Fruit fly (Drosophila melanogaster): ENCODE results near the gene bai.

Gene bai

DNA sequence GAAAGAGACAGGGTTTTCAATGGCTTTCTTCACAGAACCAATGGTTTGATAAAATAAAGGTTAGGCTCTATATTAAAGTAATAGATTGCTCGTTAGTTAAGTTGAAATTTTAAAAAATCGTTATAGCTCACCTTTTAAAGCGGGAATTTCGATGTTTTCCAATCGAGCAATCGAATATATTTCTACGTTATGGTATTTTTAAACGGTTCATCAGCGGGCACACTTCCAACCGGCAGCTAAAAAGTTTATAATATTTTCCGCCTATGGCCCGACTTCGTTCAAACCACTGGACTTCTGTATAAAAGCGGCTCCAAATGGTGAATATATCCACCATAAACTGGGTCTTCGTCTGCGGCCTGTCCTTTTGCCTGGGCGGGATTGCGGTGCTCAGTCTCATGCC is 16.1 kb upstream of the bai start, which contains the start of gene beta4GalT7 (continued):
- TF ChIP-seq CG10267 (tag; optimal IDR thresholded peaks at IDR 0.05) (no peak), Hmr (GFP tag; optimal IDR thresholded peaks at IDR 0.05) (no peak), BtbVII (GFP tag; optimal IDR thresholded peaks at IDR 0.05) (no peak), CG7556 (GFP tag; optimal IDR thresholded peaks at IDR 0.05) (no peak), CG4360 (GFP tag; IDR thresholded peaks at IDR 0.05) (no peak), Sox102F (GFP tag; optimal IDR thresholded peaks at IDR 0.05) (no peak), gfzf (GFP tag; optimal IDR thresholded peaks at IDR 0.05) (peak; percentile 79), danr (GFP tag; IDR thresholded peaks at IDR 0.05) (no peak), amos (GFP tag; IDR thresholded peaks at IDR 0.05; ENCODE audit: partially characterized antibody) (peak; percentile 22; the same call in 1 of the 2 replicates), btn (GFP tag; optimal IDR thresholded peaks at IDR 0.05) (no peak), MBD-R2 (GFP tag; IDR thresholded peaks at IDR 0.05) (peak; percentile 69), CG3847 (GFP tag; IDR thresholded peaks at IDR 0.05) (no peak), Med (GFP tag) (peak; percentile 36), CG11504 (tag; optimal IDR thresholded peaks at IDR 0.05) (no peak), NFAT (GFP tag; IDR thresholded peaks at IDR 0.05) (no peak), CG43689 (GFP tag; IDR thresholded peaks at IDR 0.05) (no peak), Blimp-1 (GFP tag; optimal IDR thresholded peaks at IDR 0.05) (no peak), Xrp1 (GFP tag; IDR thresholded peaks at IDR 0.05) (no peak), CG3281 (GFP tag; optimal IDR thresholded peaks at IDR 0.05) (no peak), CG9727 (GFP tag; optimal IDR thresholded peaks at IDR 0.05) (no peak), HLH54F (GFP tag; optimal IDR thresholded peaks at IDR 0.05) (no peak), ash1 (GFP tag; optimal IDR thresholded peaks at IDR 0.05) (no peak), gce (GFP tag; IDR thresholded peaks at IDR 0.05) (no peak), Oli (tag; optimal IDR thresholded peaks at IDR 0.05) (no peak), Max (GFP tag; optimal IDR thresholded peaks at IDR 0.05) (no peak), CG17612 (GFP tag; IDR thresholded peaks at IDR 0.05) (no peak), CG8290 (GFP tag; optimal IDR thresholded peaks at IDR 0.05) (no peak), CG8290 (tag; optimal IDR thresholded peaks at IDR 0.05) (no peak), CG13296 (GFP tag; optimal IDR thresholded peaks at IDR 0.05) (no peak), CG9797 (GFP tag; optimal IDR thresholded peaks at IDR 0.05) (peak; percentile 56), CG1602 (GFP tag; optimal IDR thresholded peaks at IDR 0.05) (no peak), jigr1 (GFP tag; IDR thresholded peaks at IDR 0.05) (no peak), CG15514 (GFP tag; optimal IDR thresholded peaks at IDR 0.05) (peak; percentile 48), Dref (GFP tag; IDR thresholded peaks at IDR 0.05) (peak; percentile 70), HLH4C (GFP tag; IDR thresholded peaks at IDR 0.05; ENCODE audit: partially characterized antibody) (no peak), nerfin-1 (tag; optimal IDR thresholded peaks at IDR 0.05) (no peak), E2f2 (GFP tag; IDR thresholded peaks at IDR 0.05) (peak; percentile 87), Sox100B (GFP tag; optimal IDR thresholded peaks at IDR 0.05) (no peak), Drgx (GFP tag; IDR thresholded peaks at IDR 0.05) (no peak), sens-2 (GFP tag; IDR thresholded peaks at IDR 0.05) (no peak), CG18011 (GFP tag; optimal IDR thresholded peaks at IDR 0.05) (no peak), CG12071 (GFP tag; optimal IDR thresholded peaks at IDR 0.05) (no peak), Bdp1 (GFP tag; optimal IDR thresholded peaks at IDR 0.05) (no peak), zfh2 (GFP tag; optimal IDR thresholded peaks at IDR 0.05) (no peak), aop (GFP tag; IDR thresholded peaks at IDR 0.05) (no peak), CG14710 (tag; optimal IDR thresholded peaks at IDR 0.05) (peak; percentile 6), MESR4 (GFP tag; optimal IDR thresholded peaks at IDR 0.05) (peak; percentile 17), CG13287 (GFP tag; IDR thresholded peaks at IDR 0.05; ENCODE audit: partially characterized antibody) (peak; percentile 46; the same call in 1 of the 2 replicates), trem (tag; optimal IDR thresholded peaks at IDR 0.05) (peak; percentile 7)

All from whole organism, embryonic.